Worm (Caenorhabditis elegans) whole organism, mixed stage, embryonic: ENCODE data around the gene F46B6.9.

Experiments
- blmp-1 ChIP-seq: fragments of 150-350 bp; optimal IDR thresholded peaks from 2 replicates; lab custom pipeline; 2014; ENCODE audit warnings: missing biosample characterization, missing genetic modification characterization
- elt-1 ChIP-seq: sonication (generic microtip); optimal IDR thresholded peaks from 2 replicates; lab custom pipeline; 2017; ENCODE audit warnings: missing genetic modification characterization, mild to moderate bottlenecking, missing compliant biosample characterization, antibody characterized with exemption, moderate library complexity, borderline replicate concordance; ENCODE audit not compliant: insufficient read depth
- lin-13 ChIP-seq: fragments of 150-350 bp; optimal IDR thresholded peaks from 2 replicates; lab custom pipeline; 2014; ENCODE audit warnings: missing biosample characterization, missing genetic modification characterization
- mab-5 ChIP-seq: fragments of 150-350 bp; optimal IDR thresholded peaks from 2 replicates; lab custom pipeline; 2014; ENCODE audit warnings: missing biosample characterization, missing genetic modification characterization
- nhr-12 ChIP-seq: fragments of 150-350 bp; optimal IDR thresholded peaks from 2 replicates; lab custom pipeline; 2014; ENCODE audit warnings: missing biosample characterization, missing genetic modification characterization
- nhr-76 ChIP-seq: sonication (generic microtip); optimal IDR thresholded peaks from 2 replicates; lab custom pipeline; 2017; ENCODE audit warnings: missing biosample characterization, missing genetic modification characterization
- snpc-4 ChIP-seq: fragments of 150-350 bp; optimal IDR thresholded peaks from 2 replicates; lab custom pipeline; 2014; ENCODE audit warnings: missing biosample characterization, missing genetic modification characterization
- unc-39 ChIP-seq: fragments of 150-350 bp; optimal IDR thresholded peaks from 2 replicates; lab custom pipeline; 2014; ENCODE audit warnings: missing biosample characterization, missing genetic modification characterization
- unc-62 ChIP-seq: fragments of 150-350 bp; optimal IDR thresholded peaks from 2 replicates; lab custom pipeline; 2014; ENCODE audit warnings: missing biosample characterization, missing genetic modification reagents, missing genetic modification characterization

DNA sequence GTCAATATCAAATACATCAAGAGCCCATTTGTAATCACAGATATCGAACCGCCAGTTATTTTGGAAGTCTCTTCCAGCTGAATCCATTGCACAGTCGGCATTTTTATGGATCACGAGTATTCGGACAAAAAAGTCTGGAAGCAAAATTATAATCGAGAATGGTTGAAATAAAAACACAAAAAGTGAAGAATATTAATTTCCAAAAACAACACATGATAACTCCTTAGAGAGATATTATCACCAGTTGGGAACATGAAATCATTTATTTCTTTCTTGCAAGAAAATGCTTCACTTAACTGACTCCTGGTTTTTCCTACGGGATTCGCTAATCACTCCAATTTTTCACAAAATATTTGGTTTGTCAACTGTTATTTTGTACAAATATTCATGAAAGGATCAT is 27.5 kb downstream of the F46B6.9 start, which contains the start of gene str-2:
- TF ChIP-seq nhr-76, result no peak
- no peak for TF ChIP-seq unc-62 (GFP tag; lab: Kevin White, UChicago)
- TF ChIP-seq snpc-4 (tag; lab: Kevin White, UChicago), result no peak
- TF ChIP-seq unc-39 (tag; lab: Kevin White, UChicago), result no peak
- no peak for TF ChIP-seq elt-1 (tag; lab: Kevin White, UChicago)
- no peak for TF ChIP-seq lin-13 (tag; lab: Kevin White, UChicago)
- no peak for TF ChIP-seq nhr-12 (tag; lab: Kevin White, UChicago)
- TF ChIP-seq blmp-1 (tag; lab: Kevin White, UChicago), result no peak
- TF ChIP-seq mab-5, result no peak
